Worm (Caenorhabditis elegans) whole organism, mixed stage, embryonic: ENCODE data around the gene mogs-1.

Experiments
- M03D4.4 ChIP-seq: sonication (generic microtip); optimal IDR thresholded peaks from 2 replicates; lab custom pipeline; 2017; ENCODE audit warnings: mild to moderate bottlenecking, missing genetic modification characterization, missing compliant biosample characterization
- bed-3 ChIP-seq: fragments of 200-800 bp; sonication (Bioruptor generic); optimal IDR thresholded peaks from 3 replicates; lab custom pipeline; 2018; ENCODE audit warnings: mild to moderate bottlenecking, missing genetic modification characterization, moderate library complexity, missing compliant biosample characterization
- blmp-1 ChIP-seq: fragments of 150-350 bp; optimal IDR thresholded peaks from 2 replicates; lab custom pipeline; 2014; ENCODE audit warnings: missing biosample characterization, missing genetic modification characterization
- ceh-39 ChIP-seq: fragments of 150-350 bp; optimal IDR thresholded peaks from 2 replicates; lab custom pipeline; 2014; ENCODE audit warnings: missing biosample characterization, missing genetic modification characterization
- ceh-43 ChIP-seq: fragments of 200-800 bp; sonication (Bioruptor generic); optimal IDR thresholded peaks from 2 replicates; lab custom pipeline; 2018; ENCODE audit warnings: mild to moderate bottlenecking, missing genetic modification characterization, moderate library complexity, missing compliant biosample characterization
- ceh-83 ChIP-seq: fragments of 200-800 bp; sonication (Bioruptor generic); optimal IDR thresholded peaks from 2 replicates; lab custom pipeline; 2018; ENCODE audit warnings: mild to moderate bottlenecking, missing genetic modification characterization, missing compliant biosample characterization
- ces-1 ChIP-seq: fragments of 150-350 bp; optimal IDR thresholded peaks from 2 replicates; lab custom pipeline; 2014; ENCODE audit warnings: missing biosample characterization, missing genetic modification reagents, missing genetic modification characterization
- cnd-1 ChIP-seq: fragments of 200-800 bp; sonication (Bioruptor generic); optimal IDR thresholded peaks from 2 replicates; lab custom pipeline; 2018; ENCODE audit warnings: mild to moderate bottlenecking, missing genetic modification characterization, missing compliant biosample characterization
- drap-1 ChIP-seq: fragments of 200-800 bp; sonication (Bioruptor generic); optimal IDR thresholded peaks from 3 replicates; lab custom pipeline; 2018; ENCODE audit warnings: mild to moderate bottlenecking, missing genetic modification characterization, missing compliant biosample characterization
- elt-1 ChIP-seq: sonication (generic microtip); optimal IDR thresholded peaks from 2 replicates; lab custom pipeline; 2017; ENCODE audit warnings: missing genetic modification characterization, mild to moderate bottlenecking, missing compliant biosample characterization, antibody characterized with exemption, moderate library complexity, borderline replicate concordance; ENCODE audit not compliant: insufficient read depth
- elt-3 ChIP-seq: fragments of 150-350 bp; optimal IDR thresholded peaks from 2 replicates; lab custom pipeline; 2014; ENCODE audit warnings: missing biosample characterization, missing genetic modification characterization
- flh-1 ChIP-seq: fragments of 200-800 bp; sonication (Bioruptor generic); optimal IDR thresholded peaks from 2 replicates; lab custom pipeline; 2018; ENCODE audit warnings: mild to moderate bottlenecking, missing genetic modification characterization, moderate library complexity, missing compliant biosample characterization
- ham-2 ChIP-seq: fragments of 200-800 bp; sonication (Bioruptor generic); optimal IDR thresholded peaks from 2 replicates; lab custom pipeline; 2018; ENCODE audit warnings: mild to moderate bottlenecking, missing genetic modification characterization, missing compliant biosample characterization
- hlh-1 ChIP-seq: fragments of 150-350 bp; optimal IDR thresholded peaks from 2 replicates; lab custom pipeline; 2014; ENCODE audit warnings: missing biosample characterization, missing genetic modification reagents, missing genetic modification characterization
- lin-13 ChIP-seq: fragments of 150-350 bp; optimal IDR thresholded peaks from 2 replicates; lab custom pipeline; 2014; ENCODE audit warnings: missing biosample characterization, missing genetic modification characterization
- lin-32 ChIP-seq: fragments of 200-800 bp; sonication (Bioruptor generic); optimal IDR thresholded peaks from 2 replicates; lab custom pipeline; 2018; ENCODE audit warnings: mild to moderate bottlenecking, missing genetic modification characterization, missing compliant biosample characterization
- lsy-2 ChIP-seq: fragments of 150-350 bp; optimal IDR thresholded peaks from 2 replicates; lab custom pipeline; 2014; ENCODE audit warnings: missing biosample characterization, missing genetic modification characterization
- mab-5 ChIP-seq: fragments of 150-350 bp; optimal IDR thresholded peaks from 2 replicates; lab custom pipeline; 2014; ENCODE audit warnings: missing biosample characterization, missing genetic modification characterization
- mep-1 ChIP-seq: fragments of 150-350 bp; optimal IDR thresholded peaks from 2 replicates; lab custom pipeline; 2017; ENCODE audit warnings: missing biosample characterization, missing genetic modification reagents, missing genetic modification characterization, inconsistent platforms
- mls-2 ChIP-seq: sonication (generic microtip); optimal IDR thresholded peaks from 2 replicates; lab custom pipeline; 2016; ENCODE audit warnings: mild to moderate bottlenecking, missing genetic modification characterization, moderate library complexity, missing compliant biosample characterization
- nhr-12 ChIP-seq: fragments of 150-350 bp; optimal IDR thresholded peaks from 2 replicates; lab custom pipeline; 2014; ENCODE audit warnings: missing biosample characterization, missing genetic modification characterization
- nhr-2 ChIP-seq: fragments of 150-350 bp; optimal IDR thresholded peaks from 2 replicates; lab custom pipeline; 2014; ENCODE audit warnings: missing biosample characterization, missing genetic modification characterization
- nhr-237 ChIP-seq: fragments of 150-350 bp; optimal IDR thresholded peaks from 2 replicates; lab custom pipeline; 2014; ENCODE audit warnings: missing biosample characterization, missing genetic modification characterization
- nhr-28 ChIP-seq: fragments of 150-350 bp; optimal IDR thresholded peaks from 2 replicates; lab custom pipeline; 2014; ENCODE audit warnings: missing biosample characterization, missing genetic modification characterization
- nhr-76 ChIP-seq: sonication (generic microtip); optimal IDR thresholded peaks from 2 replicates; lab custom pipeline; 2017; ENCODE audit warnings: missing biosample characterization, missing genetic modification characterization
- pha-4 ChIP-seq: fragments of 150-350 bp; optimal IDR thresholded peaks from 2 replicates; lab custom pipeline; 2018; ENCODE audit warnings: missing biosample characterization, missing genetic modification reagents, missing genetic modification characterization
- sem-2 ChIP-seq: fragments of 200-800 bp; sonication (Bioruptor generic); optimal IDR thresholded peaks from 2 replicates; lab custom pipeline; 2018; ENCODE audit warnings: mild to moderate bottlenecking, missing genetic modification characterization, missing compliant biosample characterization
- snpc-4 ChIP-seq: fragments of 150-350 bp; optimal IDR thresholded peaks from 2 replicates; lab custom pipeline; 2014; ENCODE audit warnings: missing biosample characterization, missing genetic modification characterization
- sptf-1 ChIP-seq: sonication (generic microtip); optimal IDR thresholded peaks from 2 replicates; lab custom pipeline; 2017; ENCODE audit warnings: mild to moderate bottlenecking, missing genetic modification characterization, moderate library complexity, missing compliant biosample characterization
- tbx-8 ChIP-seq: fragments of 200-800 bp; sonication (Bioruptor generic); optimal IDR thresholded peaks from 2 replicates; lab custom pipeline; 2018; ENCODE audit warnings: mild to moderate bottlenecking, missing genetic modification characterization, moderate library complexity, missing compliant biosample characterization
- unc-120 ChIP-seq: sonication (generic microtip); optimal IDR thresholded peaks from 2 replicates; lab custom pipeline; 2017; ENCODE audit warnings: missing genetic modification characterization, missing compliant biosample characterization; ENCODE audit not compliant: poor library complexity, severe bottlenecking
- unc-39 ChIP-seq: fragments of 150-350 bp; optimal IDR thresholded peaks from 2 replicates; lab custom pipeline; 2014; ENCODE audit warnings: missing biosample characterization, missing genetic modification characterization
- unc-62 ChIP-seq: fragments of 150-350 bp; optimal IDR thresholded peaks from 2 replicates; lab custom pipeline; 2014; ENCODE audit warnings: missing biosample characterization, missing genetic modification reagents, missing genetic modification characterization
- zip-8 ChIP-seq: fragments of 150-350 bp; optimal IDR thresholded peaks from 2 replicates; lab custom pipeline; 2014; ENCODE audit warnings: missing biosample characterization, missing genetic modification characterization
- ztf-11 ChIP-seq: fragments of 150-350 bp; optimal IDR thresholded peaks from 2 replicates; lab custom pipeline; 2014; ENCODE audit warnings: missing biosample characterization, missing genetic modification characterization

mogs-1 gene

ce11 chrIV:11026648-11027047 lies 4.9 kb upstream of the mogs-1 start:
- peak; percentile 7 for TF ChIP-seq pha-4 (tag; lab: Kevin White, UChicago)
- peak; percentile 44 for TF ChIP-seq ces-1
- TF ChIP-seq ceh-39 (tag; lab: Kevin White, UChicago) = peak; percentile 35
- no peak for TF ChIP-seq flh-1 (GFP tag; lab: Kevin White, UChicago)
- no peak for TF ChIP-seq lsy-2 (tag; lab: Kevin White, UChicago)
- no peak for TF ChIP-seq snpc-4
- TF ChIP-seq nhr-76 (tag; lab: Kevin White, UChicago) = no peak

DNA sequence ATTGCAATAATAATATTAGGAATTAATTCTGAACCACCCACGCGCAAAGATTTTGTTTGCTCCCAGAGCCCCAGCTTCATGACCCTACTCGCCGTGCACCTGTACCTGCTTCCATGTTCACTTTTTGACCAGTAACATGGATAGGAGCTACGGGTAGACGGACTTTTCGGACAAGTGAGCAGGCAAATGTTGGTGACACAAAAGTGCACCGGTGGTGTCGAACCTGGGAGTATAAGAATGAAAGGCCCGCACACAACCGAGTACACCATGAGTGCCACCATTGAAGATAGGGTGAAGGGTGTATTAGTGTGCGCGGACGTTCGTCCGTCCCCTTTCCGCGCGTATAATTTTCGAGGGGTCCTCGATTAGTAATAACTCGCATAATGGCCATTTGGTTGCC lies 4.2 kb upstream of the mogs-1 start:
- TF ChIP-seq lin-32 (GFP tag; lab: Kevin White, UChicago) (peak; percentile 98), unc-39 (tag; lab: Kevin White, UChicago) (peak; percentile 88), ham-2 (GFP tag; lab: Kevin White, UChicago) (peak; percentile 95), elt-3 (tag; lab: Kevin White, UChicago) (peak; percentile 5), blmp-1 (tag; lab: Kevin White, UChicago) (no peak), drap-1 (GFP tag; lab: Kevin White, UChicago) (peak; percentile 99), zip-8 (tag; lab: Kevin White, UChicago) (no peak), unc-120 (tag; lab: Kevin White, UChicago) (peak; percentile 99), bed-3 (peak; percentile 95), flh-1 (GFP tag; lab: Kevin White, UChicago) (peak; percentile 95), mep-1 (peak; percentile 96), unc-62 (peak; percentile 88), sptf-1 (tag; lab: Kevin White, UChicago) (peak; percentile 99), sem-2 (GFP tag; lab: Kevin White, UChicago) (peak; percentile 98), ceh-83 (GFP tag; lab: Kevin White, UChicago) (peak; percentile 100), mab-5 (peak; percentile 76), pha-4 (tag; lab: Kevin White, UChicago) (peak; percentile 93), ceh-43 (GFP tag; lab: Kevin White, UChicago) (peak; percentile 96), elt-1 (tag; lab: Kevin White, UChicago) (peak; percentile 2), nhr-28 (tag; lab: Kevin White, UChicago) (peak; percentile 84), nhr-76 (tag; lab: Kevin White, UChicago) (peak; percentile 76), ces-1 (peak; percentile 58), snpc-4 (no peak), ztf-11 (tag; lab: Kevin White, UChicago) (peak; percentile 93), M03D4.4 (peak; percentile 99), mls-2 (peak; percentile 100), ceh-39 (tag; lab: Kevin White, UChicago) (peak; percentile 89), lsy-2 (tag; lab: Kevin White, UChicago) (peak; percentile 48), cnd-1 (tag; lab: Kevin White, UChicago) (peak; percentile 99), nhr-2 (tag; lab: Kevin White, UChicago) (peak; percentile 87), tbx-8 (GFP tag; lab: Kevin White, UChicago) (peak; percentile 98), nhr-237 (tag; lab: Kevin White, UChicago) (no peak), hlh-1 (tag; lab: Kevin White, UChicago) (peak; percentile 79), nhr-12 (tag; lab: Kevin White, UChicago) (peak; percentile 97), lin-13 (tag; lab: Kevin White, UChicago) (peak; percentile 91)

DNA sequence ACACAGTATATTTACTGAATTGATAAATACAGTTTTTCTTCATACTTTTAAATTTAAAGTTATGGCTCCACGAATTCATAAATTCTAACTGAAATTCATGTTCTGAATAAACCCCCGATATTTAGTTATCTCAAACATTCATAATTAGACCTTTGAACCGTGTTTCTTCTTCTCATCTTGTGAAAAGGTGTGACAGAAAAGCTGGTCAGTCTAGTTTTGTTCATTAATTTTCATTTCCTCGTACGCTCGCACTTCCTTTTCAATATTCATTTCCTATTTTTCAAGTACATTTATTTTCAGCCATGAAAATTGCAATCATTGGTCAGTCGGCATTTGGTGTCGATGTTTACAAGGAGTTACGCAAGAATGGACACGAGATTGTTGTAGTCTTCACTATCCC lies 575 bp upstream of the mogs-1 start, which contains the start of gene alh-3:
TSS of gene alh-3 (plus strand) at position 301 of the 400 bp plus-strand sequence.
- no peak for TF ChIP-seq sptf-1 (tag; lab: Kevin White, UChicago)
- TF ChIP-seq, all 35 proteins: peak for 0

DNA sequence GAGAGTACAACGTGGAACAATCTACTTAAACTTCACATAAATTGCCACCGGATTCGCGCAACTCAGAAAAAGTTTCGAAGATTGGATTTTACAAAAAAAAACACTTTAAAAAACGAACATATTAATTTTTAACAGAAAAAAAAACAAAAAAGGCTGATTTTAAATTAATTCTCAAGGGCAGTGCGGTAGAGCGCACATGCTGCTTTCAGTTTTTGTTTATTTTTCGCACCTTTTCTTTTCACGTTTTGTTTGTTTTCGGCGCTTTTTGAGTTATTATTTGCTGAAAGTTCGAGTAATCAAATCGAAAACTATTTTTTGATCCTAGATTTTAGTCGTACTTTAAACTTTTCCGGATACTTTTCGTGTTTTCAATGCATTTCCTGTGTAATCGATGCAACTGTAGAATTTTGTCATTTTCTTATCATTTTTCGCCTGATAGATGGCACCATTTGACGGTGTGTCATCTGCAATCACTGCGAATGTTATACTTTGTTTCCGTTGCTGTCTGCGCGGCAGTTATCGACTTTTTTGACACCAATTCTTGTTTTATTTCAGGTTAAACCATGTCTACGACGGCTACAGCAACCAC lies 1.7 kb downstream of the mogs-1 start, which contains the start of gene F13H10.8:
TSS of gene F13H10.8 (plus strand) at position 556 of the 589 bp plus-strand sequence.
- TF ChIP-seq mep-1 = peak; percentile 38
- TF ChIP-seq cnd-1 (tag; lab: Kevin White, UChicago) = no peak
- peak; percentile 7 for TF ChIP-seq lsy-2 (tag; lab: Kevin White, UChicago)
- peak; percentile 76 for TF ChIP-seq ces-1
- TF ChIP-seq, all 35 proteins: peak for 3
